Worm (Caenorhabditis elegans): ENCODE data around the gene ttr-31.

DNA sequence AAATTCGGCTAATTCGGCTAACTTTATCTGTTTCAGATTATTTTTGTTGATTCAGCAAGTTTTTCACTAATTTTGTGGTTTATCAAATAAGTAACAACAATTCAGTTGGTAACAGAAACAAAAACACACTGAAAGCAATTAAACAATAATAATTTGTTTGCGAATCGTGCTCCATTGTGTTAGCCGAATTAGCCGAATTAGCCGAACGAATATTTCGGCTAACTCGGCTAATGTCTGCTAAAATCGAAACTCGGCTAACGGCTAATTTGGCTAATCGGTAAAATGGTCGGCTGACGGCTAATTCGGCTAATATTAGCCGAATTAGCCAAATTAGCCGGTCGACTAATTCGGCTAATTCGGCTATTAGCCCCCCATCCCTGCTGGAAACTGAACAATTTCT is 5.2 kb downstream of the ttr-31 start:
- TF ChIP-seq ztf-4 (tag; optimal IDR thresholded peaks at IDR 0.05): no peak
- no peak for TF ChIP-seq zag-1 (tag; optimal IDR thresholded peaks at IDR 0.05)
- no peak for TF ChIP-seq Y55F3AM.14 (GFP tag; optimal IDR thresholded peaks at IDR 0.05)
- TF ChIP-seq ztf-11 (tag; optimal IDR thresholded peaks at IDR 0.05): no peak
- TF ChIP-seq ceh-82 (tag; optimal IDR thresholded peaks at IDR 0.05): no peak
- no peak for TF ChIP-seq blmp-1 (tag; optimal IDR thresholded peaks at IDR 0.05; ENCODE audit: insufficient read depth)
- no peak for TF ChIP-seq C34F6.9 (tag; optimal IDR thresholded peaks at IDR 0.05)
- no peak for TF ChIP-seq ZK546.5 (tag; optimal IDR thresholded peaks at IDR 0.05)
- TF ChIP-seq lin-11 (tag; optimal IDR thresholded peaks at IDR 0.05): no peak
- no peak for TF ChIP-seq elt-1 (tag; optimal IDR thresholded peaks at IDR 0.05)
